Worm (Caenorhabditis elegans) whole organism, young adult: ENCODE measurements around the gene hrg-5.

Source experiments
- C06A6.2 ChIP-seq: fragments of 200-800 bp; sonication (Bioruptor generic); conservative IDR thresholded peaks from 2 replicates; pipeline ENCODE4 v1.3.6; 2022; ENCODE audit warnings: missing genetic modification characterization, missing compliant biosample characterization
- F10E7.11 ChIP-seq: sonication (generic microtip); optimal IDR thresholded peaks from 2 replicates; lab custom pipeline; 2017; ENCODE audit warnings: mild to moderate bottlenecking, missing genetic modification characterization, moderate library complexity, missing compliant biosample characterization
- F55B11.4 ChIP-seq: sonication (generic microtip); optimal IDR thresholded peaks from 2 replicates; lab custom pipeline; 2016; ENCODE audit warnings: missing compliant biosample characterization, missing genetic modification characterization, borderline replicate concordance; ENCODE audit not compliant: insufficient read depth
- T26A5.8 ChIP-seq: sonication (generic microtip); optimal IDR thresholded peaks from 2 replicates; lab custom pipeline; 2016; ENCODE audit warnings: missing genetic modification characterization, missing compliant biosample characterization
- ama-1 ChIP-seq, 3 experiments: fragments of 150-350 bp in 1 of 3; sonication (generic microtip) in 2 of 3; optimal IDR thresholded peaks; 2 replicates each; lab custom pipeline; 2014 to 2018; ENCODE audit warnings: missing biosample characterization in 2 of 3, missing genetic modification characterization in 2 of 3, missing genetic modification reagents in 2 of 3
- ceh-40 ChIP-seq: fragments of 200-800 bp; sonication (Bioruptor generic); IDR thresholded peaks from 2 replicates; pipeline ENCODE4 v1.3.6; 2022; ENCODE audit warnings: missing genetic modification characterization, missing compliant biosample characterization
- ceh-58 ChIP-seq: fragments of 200-800 bp; sonication (Bioruptor generic); IDR thresholded peaks from 2 replicates; pipeline ENCODE4 v1.3.6; 2022; ENCODE audit warnings: missing genetic modification characterization, missing compliant biosample characterization
- efl-1 ChIP-seq: fragments of 150-350 bp; optimal IDR thresholded peaks from 2 replicates; lab custom pipeline; 2014; ENCODE audit warnings: missing biosample characterization, missing genetic modification reagents, missing genetic modification characterization
- madf-10 ChIP-seq: sonication (generic microtip); optimal IDR thresholded peaks from 2 replicates; lab custom pipeline; 2016; ENCODE audit warnings: mild to moderate bottlenecking, missing genetic modification characterization, missing compliant biosample characterization
- mcd-1 ChIP-seq: fragments of 200-800 bp; sonication (Bioruptor generic); IDR thresholded peaks from 2 replicates; pipeline ENCODE4 v1.3.6; 2022; ENCODE audit warnings: missing genetic modification reagents, missing genetic modification characterization, missing compliant biosample characterization
- nfya-1 ChIP-seq: sonication (generic microtip); optimal IDR thresholded peaks from 2 replicates; lab custom pipeline; 2017; ENCODE audit warnings: antibody characterized with exemption, missing compliant biosample characterization, missing genetic modification characterization, borderline replicate concordance; ENCODE audit not compliant: insufficient read depth
- rpc-1 ChIP-seq, 2 experiments: fragments of 150-350 bp in 1 of 2; sonication (generic microtip) in 1 of 2; optimal IDR thresholded peaks; 2 replicates each; lab custom pipeline; 2014 to 2018; ENCODE audit warnings: missing biosample characterization in 1 of 2, missing genetic modification characterization in 1 of 2, missing genetic modification reagents in 1 of 2, missing genotype in 1 of 2
- xnd-1 ChIP-seq: sonication (generic microtip); optimal IDR thresholded peaks from 2 replicates; lab custom pipeline; 2016; ENCODE audit warnings: missing genotype, missing genetic modification reagents, missing genetic modification characterization, missing compliant biosample characterization
- ztf-3 ChIP-seq: fragments of 200-800 bp; sonication (Bioruptor generic); optimal IDR thresholded peaks from 2 replicates; lab custom pipeline; 2018; ENCODE audit warnings: mild to moderate bottlenecking, missing genetic modification characterization, missing compliant biosample characterization

DNA sequence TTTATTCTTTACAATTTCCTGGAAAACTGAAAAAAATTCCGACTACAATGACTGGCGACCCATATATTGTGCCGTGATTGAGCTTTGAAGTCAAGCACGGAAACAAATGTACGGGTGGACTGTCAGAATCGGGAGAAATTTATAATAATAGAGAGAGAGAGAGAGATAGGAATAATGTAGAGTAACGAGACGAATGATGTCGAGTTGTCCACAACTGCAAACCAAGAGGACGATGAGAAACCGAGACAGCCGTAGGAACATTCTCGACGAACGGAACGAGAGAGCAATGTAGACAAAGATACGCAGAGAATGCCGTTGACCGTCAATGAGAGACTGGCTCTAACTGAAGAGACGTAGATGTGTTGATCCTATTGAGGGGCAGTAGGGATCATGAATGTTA, 1.7 kb downstream of the hrg-5 start:
- TF ChIP-seq ceh-58 (GFP tag; lab: Robert Waterston, UW) = no peak
- TF ChIP-seq F55B11.4 (tag; lab: Kevin White, UChicago) = no peak
- TF ChIP-seq madf-10 (tag; lab: Kevin White, UChicago) = peak; percentile 67
- no peak for TF ChIP-seq C06A6.2 (GFP tag; lab: Robert Waterston, UW)
- TF ChIP-seq ztf-3 (GFP tag; lab: Kevin White, UChicago) = no peak
- peak; percentile 46; the same call in 1 of the 2 replicates for TF ChIP-seq mcd-1 (GFP tag; lab: Robert Waterston, UW)
- TF ChIP-seq xnd-1 (tag; lab: Kevin White, UChicago) = no peak
- TF ChIP-seq F10E7.11 = no peak
- peak; percentile 5 for TF ChIP-seq rpc-1 (optimal IDR thresholded peaks at IDR 0.05; lab: Kevin White, UChicago)
- TF ChIP-seq rpc-1 (tag; optimal IDR thresholded peaks at IDR 0.05; lab: Kevin White, UChicago) = no peak
- TF ChIP-seq T26A5.8 (tag; lab: Kevin White, UChicago) = no peak
- no peak for TF ChIP-seq efl-1 (GFP tag; lab: Kevin White, UChicago)
- TF ChIP-seq ceh-40 = no peak
- no peak for TF ChIP-seq nfya-1 (tag; lab: Kevin White, UChicago)
- TF ChIP-seq ama-1 (optimal IDR thresholded peaks at IDR 0.05; lab: Kevin White, UChicago) = peak; percentile 45
- TF ChIP-seq ama-1 (GFP tag; optimal IDR thresholded peaks at IDR 0.05; lab: Kevin White, UChicago) = no peak
